Worm (Caenorhabditis elegans) whole organism, L2 larva: ENCODE data around the gene C25F9.5.

ENCODE experiments used
- blmp-1 ChIP-seq: sonication (generic microtip); optimal IDR thresholded peaks from 2 replicates; lab custom pipeline; 2017; ENCODE audit warnings: missing genetic modification characterization, mild to moderate bottlenecking, missing compliant biosample characterization, antibody characterized with exemption, moderate library complexity; ENCODE audit not compliant: insufficient read depth
- egl-27 ChIP-seq: sonication (generic microtip); optimal IDR thresholded peaks from 3 replicates; lab custom pipeline; 2017; ENCODE audit warnings: missing biosample characterization, missing genetic modification reagents, missing genetic modification characterization
- elt-1 ChIP-seq: fragments of 150-350 bp; optimal IDR thresholded peaks from 2 replicates; lab custom pipeline; 2014; ENCODE audit warnings: missing biosample characterization, missing genetic modification characterization
- fos-1 ChIP-seq: fragments of 150-350 bp; optimal IDR thresholded peaks from 2 replicates; lab custom pipeline; 2014; ENCODE audit warnings: missing biosample characterization, missing genetic modification characterization
- mab-5 ChIP-seq: fragments of 150-350 bp; optimal IDR thresholded peaks from 2 replicates; lab custom pipeline; 2014; ENCODE audit warnings: missing biosample characterization, missing genetic modification characterization
- mdl-1 ChIP-seq, 2 experiments: fragments of 150-350 bp in 1 of 2; sonication (generic microtip) in 1 of 2; optimal IDR thresholded peaks; 2 replicates each; lab custom pipeline; 2017; ENCODE audit warnings: missing biosample characterization in 2 of 2, missing genetic modification characterization in 2 of 2
- nhr-11 ChIP-seq: fragments of 150-350 bp; optimal IDR thresholded peaks from 2 replicates; lab custom pipeline; 2014; ENCODE audit warnings: missing biosample characterization, missing genetic modification characterization
- nhr-12 ChIP-seq: fragments of 150-350 bp; optimal IDR thresholded peaks from 2 replicates; lab custom pipeline; 2014; ENCODE audit warnings: missing biosample characterization, missing genetic modification characterization
- nhr-237 ChIP-seq: fragments of 150-350 bp; optimal IDR thresholded peaks from 2 replicates; lab custom pipeline; 2014; ENCODE audit warnings: missing biosample characterization, missing genetic modification characterization
- nhr-77 ChIP-seq: fragments of 150-350 bp; optimal IDR thresholded peaks from 2 replicates; lab custom pipeline; 2014; ENCODE audit warnings: missing biosample characterization, missing genetic modification characterization
- snpc-4 ChIP-seq: fragments of 150-350 bp; optimal IDR thresholded peaks from 2 replicates; lab custom pipeline; 2014; ENCODE audit warnings: missing biosample characterization, missing genetic modification characterization
- unc-39 ChIP-seq: fragments of 150-350 bp; optimal IDR thresholded peaks from 2 replicates; lab custom pipeline; 2014; ENCODE audit warnings: missing biosample characterization, missing genetic modification characterization
- unc-62 ChIP-seq: fragments of 150-350 bp; optimal IDR thresholded peaks from 2 replicates; lab custom pipeline; 2014; ENCODE audit warnings: missing biosample characterization, missing genetic modification reagents, missing genetic modification characterization
- ztf-4 ChIP-seq: fragments of 150-350 bp; optimal IDR thresholded peaks from 2 replicates; lab custom pipeline; 2014; ENCODE audit warnings: missing biosample characterization, missing genetic modification characterization

DNA sequence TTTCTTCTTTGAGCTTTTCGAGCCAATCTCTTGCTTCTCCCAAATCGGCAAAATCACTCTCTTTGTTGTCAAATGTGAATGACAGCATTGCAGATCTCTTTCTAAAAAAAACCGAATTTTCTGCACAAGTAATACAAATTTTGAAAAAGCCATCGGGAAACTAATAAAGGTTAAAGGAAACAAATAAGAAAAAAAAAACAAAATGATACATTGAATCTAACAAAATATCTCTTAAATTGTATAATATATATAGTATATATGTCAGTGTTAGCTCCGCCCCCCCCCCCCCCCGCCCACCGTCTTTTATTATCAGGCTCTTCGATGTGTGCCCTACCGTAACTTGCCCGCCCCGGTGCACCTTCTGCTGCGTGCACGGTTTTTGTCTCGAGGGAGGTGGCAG is 22.3 kb upstream of the C25F9.5 start, which contains the start of gene C25F9.11:
- TF ChIP-seq nhr-77 (tag; lab: Kevin White, UChicago) (no peak), fos-1 (tag; lab: Kevin White, UChicago) (no peak), unc-62 (GFP tag; lab: Kevin White, UChicago) (no peak), blmp-1 (no peak), elt-1 (tag; lab: Kevin White, UChicago) (no peak), mab-5 (tag; lab: Kevin White, UChicago) (no peak), unc-39 (tag; lab: Kevin White, UChicago) (no peak), nhr-11 (no peak), nhr-237 (tag; lab: Kevin White, UChicago) (no peak), snpc-4 (no peak), nhr-12 (tag; lab: Kevin White, UChicago) (no peak), egl-27 (tag; lab: Kevin White, UChicago) (no peak), mdl-1 (tag; optimal IDR thresholded peaks at IDR 0.05; lab: Kevin White, UChicago) (no peak), ztf-4 (tag; lab: Kevin White, UChicago) (no peak)
